Worm (Caenorhabditis elegans) whole organism, L4/young adult: ENCODE results near the gene ugt-34.

Source experiments
- W03F9.2 ChIP-seq: fragments of 150-350 bp; optimal IDR thresholded peaks from 2 replicates; lab custom pipeline; 2014; ENCODE audit warnings: missing biosample characterization, missing genetic modification characterization
- dao-5 ChIP-seq: sonication (generic microtip); optimal IDR thresholded peaks from 2 replicates; lab custom pipeline; 2016; ENCODE audit warnings: missing genotype, missing genetic modification characterization, moderate library complexity, missing compliant biosample characterization
- him-1 ChIP-seq: sonication (generic microtip); optimal IDR thresholded peaks from 2 replicates; lab custom pipeline; 2016; ENCODE audit warnings: missing genotype, missing genetic modification reagents, missing genetic modification characterization, missing compliant biosample characterization

The ugt-34 gene

DNA sequence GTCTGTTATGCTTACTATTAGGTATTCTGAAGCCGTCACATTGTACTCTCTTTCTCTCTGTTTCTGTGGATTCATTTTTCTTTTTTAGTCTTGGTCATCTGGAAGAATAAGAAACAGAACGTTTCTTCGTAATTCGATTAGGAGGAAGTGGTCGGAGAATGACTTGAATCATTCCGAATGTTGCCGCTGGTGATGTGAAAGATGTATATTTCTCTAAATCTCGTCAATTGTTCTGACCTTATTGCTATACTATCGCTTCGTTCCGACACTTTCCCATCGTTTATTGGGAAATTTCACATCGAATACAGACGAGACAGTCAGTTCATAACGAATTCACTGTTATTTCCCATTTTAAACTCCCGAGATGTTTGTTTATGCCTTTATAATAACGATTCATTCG, 22.3 kb upstream of the ugt-34 start:
- no peak for TF ChIP-seq dao-5 (tag; lab: Kevin White, UChicago)
- no peak for TF ChIP-seq him-1
- TF ChIP-seq W03F9.2 (tag; lab: Kevin White, UChicago): no peak

DNA sequence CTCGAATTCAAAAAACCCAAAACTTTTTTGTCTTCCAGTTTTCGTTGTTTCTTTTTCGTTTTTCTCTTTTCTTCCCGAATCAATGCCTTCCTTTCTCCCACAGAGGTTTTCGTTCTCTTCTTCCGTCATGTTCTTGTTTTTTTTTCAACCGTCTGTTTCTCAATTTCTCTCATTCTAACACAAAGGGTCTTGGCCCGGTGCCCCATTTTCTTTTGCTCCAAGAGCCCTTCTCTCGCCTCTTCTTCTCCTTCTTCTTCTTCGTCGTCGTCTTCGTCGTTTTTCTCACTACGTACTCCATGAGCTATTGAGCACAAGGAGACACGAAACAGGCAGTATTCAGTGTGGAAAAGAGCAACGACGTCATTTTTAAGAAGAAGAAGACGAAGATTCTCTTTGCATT, 20.7 kb upstream of the ugt-34 start:
- TF ChIP-seq him-1: peak; percentile 71
- no peak for TF ChIP-seq W03F9.2 (tag; lab: Kevin White, UChicago)
- TF ChIP-seq dao-5 (tag; lab: Kevin White, UChicago): no peak

ce11 chrV:10675978-10676377, 19.2 kb upstream of the ugt-34 start:
- TF ChIP-seq him-1 (no peak), W03F9.2 (tag; lab: Kevin White, UChicago) (no peak), dao-5 (tag; lab: Kevin White, UChicago) (no peak)

ce11 chrV:10672601-10673000, 15.8 kb upstream of the ugt-34 start:
- no peak for TF ChIP-seq him-1
- no peak for TF ChIP-seq dao-5 (tag; lab: Kevin White, UChicago)
- no peak for TF ChIP-seq W03F9.2 (tag; lab: Kevin White, UChicago)

- TF ChIP-seq dao-5 (tag; lab: Kevin White, UChicago) (no peak), him-1 (no peak), W03F9.2 (tag; lab: Kevin White, UChicago) (no peak)
These were observed 14.8 kb upstream of the ugt-34 start, which contains the start of gene ceh-22 for ce11 chrV:10671618-10672017. Gene ceh-22, plus strand, starts transcription at chrV:10671918.

DNA sequence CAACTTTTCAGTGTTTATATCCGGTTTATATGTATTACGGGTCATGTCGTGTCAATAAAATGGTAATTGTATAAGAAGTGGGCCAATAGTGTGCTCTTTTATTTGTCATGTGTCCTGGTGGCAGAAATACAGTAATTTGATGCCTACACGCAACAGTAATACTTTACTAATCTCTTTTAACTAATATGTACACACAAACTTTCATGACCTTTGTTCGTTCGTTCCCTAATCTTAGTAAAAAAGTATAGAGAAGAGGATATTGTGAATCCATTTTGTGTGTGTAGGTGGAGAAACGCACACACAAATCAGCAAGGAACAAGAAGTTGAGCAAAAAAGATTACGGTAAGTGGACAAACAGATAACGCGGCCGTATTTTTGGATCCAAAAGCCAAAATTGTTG, 14.0 kb upstream of the ugt-34 start:
- TF ChIP-seq dao-5 (tag; lab: Kevin White, UChicago) (no peak), him-1 (no peak), W03F9.2 (tag; lab: Kevin White, UChicago) (no peak)

DNA sequence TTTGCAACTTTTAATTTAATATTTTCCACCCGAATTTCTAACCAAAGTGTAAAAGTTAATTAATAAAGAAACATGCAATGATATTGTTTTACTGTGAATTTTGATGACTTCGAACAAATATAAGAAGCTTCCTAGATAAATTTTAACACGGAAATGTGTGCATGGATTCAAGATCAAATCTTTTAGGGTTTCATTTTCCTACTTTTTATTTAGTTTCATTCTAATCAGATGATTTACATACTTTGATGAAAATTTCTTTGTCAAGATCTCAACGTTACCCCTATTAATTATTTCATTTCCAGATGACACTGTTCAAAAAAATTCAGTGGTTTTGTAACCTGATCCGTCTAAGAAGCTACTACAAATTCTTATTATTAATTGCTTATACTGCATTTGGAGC, 10.5 kb upstream of the ugt-34 start, which contains the start of gene twk-12:
TSS of gene twk-12 (plus strand) at position 301 of the 400 bp plus-strand sequence.
- TF ChIP-seq W03F9.2 (tag; lab: Kevin White, UChicago) (no peak), him-1 (no peak), dao-5 (tag; lab: Kevin White, UChicago) (no peak)

DNA sequence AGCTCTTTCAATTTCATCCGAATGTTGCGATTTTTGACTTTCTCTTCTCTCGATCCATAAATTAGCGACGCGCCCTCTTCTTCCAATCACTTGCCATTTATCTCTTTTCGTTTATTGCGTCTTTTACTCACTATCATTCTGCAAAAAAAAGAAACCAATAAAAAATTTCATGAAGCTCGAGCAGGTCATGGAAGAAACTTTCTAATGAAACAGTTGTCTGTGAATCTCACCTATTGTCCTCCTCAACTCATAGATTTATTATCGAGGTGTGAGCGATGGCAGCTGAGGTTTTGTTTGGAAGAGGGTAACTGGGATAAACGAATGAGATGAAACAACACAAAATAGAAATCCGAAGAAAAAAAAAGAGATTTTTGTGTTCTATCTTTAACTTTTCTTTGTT, 7.5 kb upstream of the ugt-34 start:
- TF ChIP-seq him-1: no peak
- no peak for TF ChIP-seq W03F9.2 (tag; lab: Kevin White, UChicago)

ce11 chrV:10662000-10662399, 5.2 kb upstream of the ugt-34 start:
- TF ChIP-seq dao-5 (tag; lab: Kevin White, UChicago) (no peak), him-1 (no peak), W03F9.2 (tag; lab: Kevin White, UChicago) (no peak)

DNA sequence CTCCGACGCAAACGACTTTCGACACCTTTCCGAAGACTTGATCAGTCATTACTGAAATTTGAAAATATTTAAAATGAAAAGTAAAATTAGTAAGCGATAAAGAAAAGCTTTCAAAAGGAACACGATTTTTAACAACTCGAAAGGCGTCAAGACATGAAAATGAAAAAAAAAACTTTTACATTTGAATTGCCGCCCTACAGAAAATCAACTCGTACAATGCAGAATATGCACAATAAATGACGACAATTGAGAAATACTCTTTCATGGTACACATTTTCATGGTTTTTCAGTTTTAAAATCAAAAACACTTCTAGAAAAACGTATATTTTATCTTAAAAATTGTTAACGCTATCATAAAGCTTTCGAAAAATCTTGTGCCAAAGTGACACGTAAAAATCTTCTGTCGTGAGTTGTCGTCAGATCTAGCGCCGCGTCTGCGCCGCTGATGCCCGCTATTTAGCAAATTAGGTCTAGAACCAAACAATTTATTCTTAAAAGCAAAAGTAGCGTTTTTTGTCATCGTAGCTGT, 4.7 kb upstream of the ugt-34 start, which contains the start of gene sqv-4:
TSS of gene sqv-4 (minus strand) at position 51 of the 529 bp plus-strand sequence.
- TF ChIP-seq W03F9.2 (tag; lab: Kevin White, UChicago) (peak; percentile 32), him-1 (no peak)

ce11 chrV:10659343-10659742, 2.6 kb upstream of the ugt-34 start:
- TF ChIP-seq W03F9.2 (tag; lab: Kevin White, UChicago) (no peak), dao-5 (tag; lab: Kevin White, UChicago) (no peak), him-1 (no peak)

ce11 chrV:10657959-10658358, 1.2 kb upstream of the ugt-34 start, which contains the start of gene tut-2:
Gene tut-2, plus strand, starts transcription at chrV:10658235.
- TF ChIP-seq dao-5 (tag; lab: Kevin White, UChicago): no peak
- TF ChIP-seq W03F9.2 (tag; lab: Kevin White, UChicago): no peak
- no peak for TF ChIP-seq him-1

DNA sequence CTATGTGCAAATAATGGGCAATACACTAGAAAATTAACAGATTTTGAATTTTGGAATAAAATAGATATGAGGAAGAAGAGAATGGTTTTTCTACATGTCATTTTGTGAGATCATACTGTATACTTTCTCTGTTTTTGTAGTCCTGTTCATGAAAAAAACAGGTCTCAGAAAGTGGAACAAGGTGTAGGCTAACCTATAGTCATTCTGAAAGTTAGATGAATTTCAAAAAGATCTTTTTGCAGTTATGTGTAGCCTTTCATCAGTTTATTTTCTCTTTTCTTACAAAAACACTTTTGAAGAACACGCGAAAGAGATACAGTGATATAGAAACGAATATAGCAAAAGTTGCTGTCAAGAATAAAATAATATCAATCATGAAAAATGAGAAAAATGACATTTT, 2.6 kb downstream of the ugt-34 start, which contains the start of gene ugt-35:
TSS of gene ugt-35 (minus strand) at position 101 of the 400 bp plus-strand sequence.
- no peak for TF ChIP-seq dao-5 (tag; lab: Kevin White, UChicago)
- TF ChIP-seq him-1: no peak
- no peak for TF ChIP-seq W03F9.2 (tag; lab: Kevin White, UChicago)

ce11 chrV:10648146-10648545, 8.6 kb downstream of the ugt-34 start, which contains the start of gene aqp-6:
Gene aqp-6, plus strand, starts transcription at chrV:10648446.
- TF ChIP-seq W03F9.2 (tag; lab: Kevin White, UChicago): no peak
- no peak for TF ChIP-seq dao-5 (tag; lab: Kevin White, UChicago)

DNA sequence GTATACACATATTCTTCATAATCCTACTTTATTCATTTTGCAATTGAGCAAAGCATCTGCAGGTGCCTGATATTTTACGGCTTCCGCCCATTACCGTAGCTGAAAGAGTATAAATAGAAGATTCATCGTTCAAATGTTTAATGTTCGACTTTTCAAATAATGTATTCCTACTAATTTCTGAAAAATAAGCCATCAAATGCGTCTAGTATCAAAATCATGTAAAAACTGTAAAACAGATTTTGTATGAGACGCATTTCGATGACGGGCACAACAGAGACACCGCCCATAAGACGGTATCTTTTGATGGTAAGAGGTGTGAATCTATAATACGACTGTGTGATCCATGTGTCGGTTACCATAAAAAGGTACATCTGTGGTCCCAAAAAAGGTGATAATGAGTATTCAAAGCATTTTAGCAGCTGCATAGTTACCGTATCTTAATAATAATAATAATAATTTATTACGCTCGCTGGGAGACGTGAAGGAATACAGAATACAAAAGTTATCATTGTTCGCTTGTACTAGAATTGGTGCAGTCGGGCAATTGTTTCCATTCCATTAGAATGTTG, 9.7 kb downstream of the ugt-34 start, which contains the start of the genes C32C4.3 and C32C4.16:
TSS of gene C32C4.3 (minus strand) at position 101 of the 569 bp plus-strand sequence.
TSS of gene C32C4.16 (plus strand) at position 519 of the 569 bp plus-strand sequence.
- no peak for TF ChIP-seq W03F9.2 (tag; lab: Kevin White, UChicago)
- no peak for TF ChIP-seq dao-5 (tag; lab: Kevin White, UChicago)
- no peak for TF ChIP-seq him-1
